Worm (Caenorhabditis elegans) whole organism, late embryonic: ENCODE results near the gene sart-3.

Experiments used
- C08G9.2 ChIP-seq: sonication (generic microtip); optimal IDR thresholded peaks from 2 replicates; lab custom pipeline; 2016; ENCODE audit warnings: mild to moderate bottlenecking, missing genetic modification characterization, moderate library complexity, missing compliant biosample characterization
- C38D4.7 ChIP-seq: fragments of 200-800 bp; sonication (Bioruptor generic); optimal IDR thresholded peaks from 2 replicates; lab custom pipeline; 2018; ENCODE audit warnings: mild to moderate bottlenecking, missing genetic modification characterization, moderate library complexity, missing compliant biosample characterization
- F13H6.1 ChIP-seq: sonication (generic microtip); optimal IDR thresholded peaks from 2 replicates; lab custom pipeline; 2016; ENCODE audit warnings: missing genetic modification characterization, missing compliant biosample characterization
- K02D7.2 ChIP-seq: sonication (generic microtip); optimal IDR thresholded peaks from 2 replicates; lab custom pipeline; 2017; ENCODE audit warnings: mild to moderate bottlenecking, missing genetic modification characterization, missing compliant biosample characterization
- ahr-1 ChIP-seq: sonication (generic microtip); optimal IDR thresholded peaks from 2 replicates; lab custom pipeline; 2016; ENCODE audit warnings: missing genetic modification characterization, missing compliant biosample characterization
- ceh-18 ChIP-seq: sonication (generic microtip); optimal IDR thresholded peaks from 2 replicates; lab custom pipeline; 2016; ENCODE audit warnings: missing genetic modification characterization, missing compliant biosample characterization
- ceh-19 ChIP-seq: fragments of 200-800 bp; sonication (Bioruptor generic); optimal IDR thresholded peaks from 2 replicates; lab custom pipeline; 2018; ENCODE audit warnings: mild to moderate bottlenecking, missing genetic modification characterization, missing compliant biosample characterization
- ceh-2 ChIP-seq: sonication (generic microtip); optimal IDR thresholded peaks from 2 replicates; lab custom pipeline; 2016; ENCODE audit warnings: missing genotype, missing genetic modification characterization, missing compliant biosample characterization
- ceh-30 ChIP-seq: fragments of 150-350 bp; optimal IDR thresholded peaks from 2 replicates; lab custom pipeline; 2014; ENCODE audit warnings: missing biosample characterization, missing genetic modification characterization
- ceh-31 ChIP-seq: sonication (generic microtip); optimal IDR thresholded peaks from 2 replicates; lab custom pipeline; 2016; ENCODE audit warnings: missing genetic modification characterization, missing compliant biosample characterization
- ceh-45 ChIP-seq: fragments of 200-800 bp; sonication (Bioruptor generic); IDR thresholded peaks from 2 replicates; pipeline ENCODE4 v1.3.6; 2022; ENCODE audit warnings: missing genetic modification reagents, missing genetic modification characterization, missing compliant biosample characterization
- ceh-48 ChIP-seq: sonication (generic microtip); optimal IDR thresholded peaks from 2 replicates; lab custom pipeline; 2016; ENCODE audit warnings: missing genetic modification characterization, inconsistent platforms, missing compliant biosample characterization
- elt-2 ChIP-seq: sonication (generic microtip); optimal IDR thresholded peaks from 2 replicates; lab custom pipeline; 2016; ENCODE audit warnings: missing genetic modification reagents, missing genetic modification characterization, missing compliant biosample characterization
- elt-4 ChIP-seq: sonication (generic microtip); optimal IDR thresholded peaks from 2 replicates; lab custom pipeline; 2016; ENCODE audit warnings: missing genetic modification characterization, missing compliant biosample characterization
- fkh-10 ChIP-seq: fragments of 150-350 bp; optimal IDR thresholded peaks from 2 replicates; lab custom pipeline; 2014; ENCODE audit warnings: missing biosample characterization, missing genetic modification reagents, missing genetic modification characterization
- fkh-6 ChIP-seq: sonication (generic microtip); optimal IDR thresholded peaks from 2 replicates; lab custom pipeline; 2016; ENCODE audit warnings: missing genetic modification characterization, missing compliant biosample characterization
- gmeb-2 ChIP-seq: sonication (generic microtip); optimal IDR thresholded peaks from 2 replicates; lab custom pipeline; 2016; ENCODE audit warnings: missing genetic modification characterization, inconsistent platforms, missing compliant biosample characterization
- hlh-13 ChIP-seq: fragments of 200-800 bp; sonication (Bioruptor generic); optimal IDR thresholded peaks from 2 replicates; lab custom pipeline; 2018; ENCODE audit warnings: mild to moderate bottlenecking, missing genetic modification characterization, missing compliant biosample characterization
- hlh-15 ChIP-seq: sonication (generic microtip); optimal IDR thresholded peaks from 2 replicates; lab custom pipeline; 2016; ENCODE audit warnings: missing genetic modification characterization, missing compliant biosample characterization
- hlh-6 ChIP-seq: sonication (generic microtip); optimal IDR thresholded peaks from 2 replicates; lab custom pipeline; 2016; ENCODE audit warnings: missing genotype, missing genetic modification characterization, missing compliant biosample characterization
- hlh-8 ChIP-seq: sonication (generic microtip); optimal IDR thresholded peaks from 2 replicates; lab custom pipeline; 2016; ENCODE audit warnings: missing genotype, missing genetic modification characterization, missing compliant biosample characterization
- lin-11 ChIP-seq: fragments of 200-800 bp; sonication (Bioruptor generic); optimal IDR thresholded peaks from 2 replicates; lab custom pipeline; 2018; ENCODE audit warnings: mild to moderate bottlenecking, missing genetic modification characterization, missing compliant biosample characterization
- nfya-1 ChIP-seq: sonication (generic microtip); optimal IDR thresholded peaks from 2 replicates; lab custom pipeline; 2017; ENCODE audit warnings: missing genetic modification characterization, mild to moderate bottlenecking, missing compliant biosample characterization, antibody characterized with exemption, moderate library complexity
- nhr-11 ChIP-seq: fragments of 150-350 bp; optimal IDR thresholded peaks from 2 replicates; lab custom pipeline; 2014; ENCODE audit warnings: missing biosample characterization, missing genetic modification characterization
- npax-4 ChIP-seq: sonication (generic microtip); optimal IDR thresholded peaks from 2 replicates; lab custom pipeline; 2016; ENCODE audit warnings: missing genetic modification characterization, missing compliant biosample characterization
- pag-3 ChIP-seq: sonication (generic microtip); optimal IDR thresholded peaks from 2 replicates; lab custom pipeline; 2016; ENCODE audit warnings: missing compliant biosample characterization, missing genetic modification characterization, borderline replicate concordance
- pax-1 ChIP-seq: fragments of 150-350 bp; optimal IDR thresholded peaks from 2 replicates; lab custom pipeline; 2014; ENCODE audit warnings: missing biosample characterization, missing genetic modification characterization
- pqm-1 ChIP-seq: sonication (generic microtip); optimal IDR thresholded peaks from 2 replicates; lab custom pipeline; 2016; ENCODE audit warnings: missing genetic modification characterization, missing compliant biosample characterization
- ref-2 ChIP-seq: sonication (generic microtip); optimal IDR thresholded peaks from 2 replicates; lab custom pipeline; 2016; ENCODE audit warnings: missing genetic modification characterization, missing compliant biosample characterization
- sdc-2 ChIP-seq: sonication (generic microtip); optimal IDR thresholded peaks from 2 replicates; lab custom pipeline; 2016; ENCODE audit warnings: missing genotype, missing genetic modification characterization, missing compliant biosample characterization
- sox-2 ChIP-seq: fragments of 200-800 bp; sonication (Bioruptor generic); IDR thresholded peaks from 2 replicates; pipeline ENCODE4 v1.3.6; 2022; ENCODE audit warnings: missing genetic modification reagents, missing genetic modification characterization, missing compliant biosample characterization
- sox-4 ChIP-seq: sonication (generic microtip); optimal IDR thresholded peaks from 2 replicates; lab custom pipeline; 2017; ENCODE audit warnings: mild to moderate bottlenecking, missing genetic modification characterization, inconsistent platforms, missing compliant biosample characterization
- tbx-2 ChIP-seq: sonication (generic microtip); optimal IDR thresholded peaks from 2 replicates; lab custom pipeline; 2016; ENCODE audit warnings: missing genetic modification characterization, missing compliant biosample characterization
- ttx-3 ChIP-seq: sonication (generic microtip); optimal IDR thresholded peaks from 2 replicates; lab custom pipeline; 2016; ENCODE audit warnings: missing genetic modification reagents, missing genetic modification characterization, missing compliant biosample characterization
- unc-3 ChIP-seq, 2 experiments: fragments of 200-800 bp in 1 of 2; sonication (Bioruptor generic) in 1 of 2; sonication (generic microtip) in 1 of 2; conservative IDR thresholded peaks in 1 of 2; optimal IDR thresholded peaks in 1 of 2; 2 replicates each; pipeline versions ENCODE4 v1.3.6 to Lab custom; 2016 to 2022; ENCODE audit warnings: missing compliant biosample characterization in 2 of 2, missing genetic modification characterization in 2 of 2, missing genetic modification reagents in 1 of 2
- unc-42 ChIP-seq: sonication (generic microtip); optimal IDR thresholded peaks from 2 replicates; lab custom pipeline; 2016; ENCODE audit warnings: missing genotype, missing genetic modification characterization, missing compliant biosample characterization
- unc-55 ChIP-seq: sonication (generic microtip); optimal IDR thresholded peaks from 2 replicates; lab custom pipeline; 2017; ENCODE audit warnings: missing biosample characterization, missing genetic modification reagents, missing genetic modification characterization

sart-3 gene

DNA sequence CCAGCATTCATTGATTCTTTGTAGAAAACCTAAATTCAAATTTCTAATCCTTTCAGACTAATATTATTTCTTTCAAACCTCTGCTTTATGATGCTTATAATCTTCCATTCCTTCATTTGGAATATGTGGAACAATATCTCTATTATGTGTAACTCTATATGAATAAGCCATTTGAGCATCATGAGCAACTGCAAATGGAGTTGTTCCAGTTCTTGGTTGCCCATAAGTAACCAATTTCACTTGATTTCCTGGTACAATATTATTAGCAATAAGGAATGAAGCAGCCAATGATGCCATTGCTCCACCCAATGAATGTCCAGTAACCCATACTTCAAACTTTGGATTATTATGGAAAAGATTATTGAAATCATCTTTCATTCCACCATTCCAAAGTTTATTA, 27.8 kb downstream of the sart-3 start:
- TF ChIP-seq elt-4 = no peak
- no peak for TF ChIP-seq pag-3 (tag; lab: Kevin White, UChicago)
- no peak for TF ChIP-seq lin-11 (tag; lab: Kevin White, UChicago)
- TF ChIP-seq ref-2 = no peak
- no peak for TF ChIP-seq ceh-30 (tag; lab: Kevin White, UChicago)
- TF ChIP-seq unc-3 (GFP tag; conservative IDR thresholded peaks at IDR 0.05; lab: Robert Waterston, UW) = no peak
- no peak for TF ChIP-seq unc-3 (tag; optimal IDR thresholded peaks at IDR 0.05; lab: Kevin White, UChicago)
- TF ChIP-seq hlh-8 = no peak
- TF ChIP-seq, all 69 proteins: peak for 0

DNA sequence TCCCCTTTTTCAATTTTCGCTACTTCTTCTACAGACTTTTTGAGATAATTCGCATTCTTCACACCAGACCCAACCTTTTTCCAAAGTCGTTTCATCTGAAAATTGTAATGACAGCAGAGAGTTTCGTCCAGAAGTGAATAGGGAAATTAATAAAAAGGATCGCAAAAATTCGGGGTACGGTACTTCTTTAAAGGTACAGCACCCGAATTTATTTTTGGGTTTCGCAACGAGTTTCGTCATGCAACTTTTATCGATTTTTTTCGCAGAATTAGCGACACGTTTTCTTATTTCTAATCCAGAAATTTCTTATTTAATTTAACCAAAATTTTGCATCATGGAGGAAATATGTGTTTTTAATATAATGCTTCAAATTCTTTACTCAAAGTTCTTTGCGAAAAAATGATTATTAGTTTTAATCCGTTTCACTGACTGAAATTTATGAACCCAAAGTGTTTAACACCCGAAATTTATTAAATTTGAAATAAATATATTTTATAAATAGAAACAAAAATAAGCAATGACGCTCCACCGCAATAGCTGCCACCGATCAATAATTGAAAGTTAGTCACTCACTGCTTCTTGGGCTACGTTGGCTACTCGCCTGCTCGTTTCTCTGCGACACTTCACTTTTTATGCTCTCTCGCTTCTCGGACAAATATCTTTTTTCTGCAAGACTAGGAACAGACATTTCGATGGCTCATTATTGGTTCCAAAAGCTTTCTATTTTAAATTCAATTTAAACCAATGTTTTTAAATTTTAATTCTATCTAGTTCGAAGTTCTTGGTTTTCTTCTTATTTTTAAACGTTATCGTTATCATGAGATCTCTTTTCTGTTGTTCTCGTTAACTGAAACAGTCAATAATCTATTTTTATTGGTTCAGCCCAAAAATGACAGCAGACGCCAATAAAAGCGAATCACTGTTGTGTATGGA, 34.3 kb downstream of the sart-3 start, which contains the start of the genes B0035.15 and dnj-1:
B0035.15 (minus strand) TSS at position 99 of the 933 bp plus-strand sequence.
dnj-1 (plus strand) TSS at position 883 of the 933 bp plus-strand sequence.
- TF ChIP-seq hlh-8 (no peak), F13H6.1 (tag; lab: Kevin White, UChicago) (no peak), tbx-2 (peak; percentile 21), ceh-19 (GFP tag; lab: Kevin White, UChicago) (no peak), sox-4 (tag; lab: Kevin White, UChicago) (no peak), hlh-6 (tag; lab: Kevin White, UChicago) (no peak), unc-55 (no peak), pax-1 (tag; lab: Kevin White, UChicago) (no peak), nhr-11 (no peak), ahr-1 (tag; lab: Kevin White, UChicago) (no peak), C38D4.7 (no peak), ceh-18 (tag; lab: Kevin White, UChicago) (no peak), ceh-45 (GFP tag; lab: Robert Waterston, UW) (no peak), unc-42 (tag; lab: Kevin White, UChicago) (peak; percentile 56), ceh-48 (tag; lab: Kevin White, UChicago) (peak; percentile 71), sdc-2 (no peak), ttx-3 (tag; lab: Kevin White, UChicago) (no peak), nfya-1 (tag; lab: Kevin White, UChicago) (peak; percentile 11), ceh-2 (no peak), gmeb-2 (tag; lab: Kevin White, UChicago) (no peak), ceh-31 (no peak), sox-2 (GFP tag; lab: Robert Waterston, UW) (no peak), fkh-10 (GFP tag; lab: Kevin White, UChicago) (no peak), ceh-30 (tag; lab: Kevin White, UChicago) (no peak), C08G9.2 (no peak), hlh-13 (GFP tag; lab: Kevin White, UChicago) (no peak), npax-4 (no peak), K02D7.2 (tag; lab: Kevin White, UChicago) (no peak), hlh-15 (tag; lab: Kevin White, UChicago) (no peak), elt-4 (no peak), elt-2 (tag; lab: Kevin White, UChicago) (no peak), pqm-1 (no peak)

DNA sequence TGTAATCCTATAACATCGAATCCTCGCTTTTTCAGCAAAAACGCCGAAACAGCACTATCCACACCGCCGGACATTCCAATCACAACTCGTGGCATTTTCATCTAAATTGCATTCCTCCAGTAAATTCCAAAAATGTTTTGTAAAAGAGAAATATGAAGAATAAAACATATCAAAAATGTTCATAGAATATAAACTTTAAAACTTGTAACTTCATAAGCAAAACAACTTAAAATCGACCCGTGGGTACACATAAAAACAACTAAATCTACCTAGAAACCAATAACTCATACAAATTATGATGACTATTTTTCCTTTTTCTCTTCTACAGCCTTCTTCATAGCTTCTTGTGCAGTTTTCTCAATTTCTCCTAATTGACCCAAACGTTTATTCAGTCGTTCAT, 36.0 kb downstream of the sart-3 start, which contains the start of gene mttu-1:
mttu-1 (minus strand) TSS at position 101 of the 400 bp plus-strand sequence.
- no peak for TF ChIP-seq fkh-6
- TF ChIP-seq ceh-30 (tag; lab: Kevin White, UChicago) = no peak
